Worm (Caenorhabditis elegans) whole organism, L2 larva: ENCODE results near the gene rpb-11.

ENCODE experiments used
- blmp-1 ChIP-seq: sonication (generic microtip); optimal IDR thresholded peaks from 2 replicates; lab custom pipeline; 2017; ENCODE audit warnings: missing genetic modification characterization, mild to moderate bottlenecking, missing compliant biosample characterization, antibody characterized with exemption, moderate library complexity; ENCODE audit not compliant: insufficient read depth
- ceh-82 ChIP-seq: fragments of 150-350 bp; optimal IDR thresholded peaks from 2 replicates; lab custom pipeline; 2014; ENCODE audit warnings: missing biosample characterization, missing genetic modification characterization
- elt-1 ChIP-seq: fragments of 150-350 bp; optimal IDR thresholded peaks from 2 replicates; lab custom pipeline; 2014; ENCODE audit warnings: missing biosample characterization, missing genetic modification characterization
- fos-1 ChIP-seq: fragments of 150-350 bp; optimal IDR thresholded peaks from 2 replicates; lab custom pipeline; 2014; ENCODE audit warnings: missing biosample characterization, missing genetic modification characterization
- lin-39 ChIP-seq: fragments of 150-350 bp; optimal IDR thresholded peaks from 2 replicates; lab custom pipeline; 2014; ENCODE audit warnings: missing biosample characterization, missing genetic modification reagents, missing genetic modification characterization
- nhr-21 ChIP-seq: fragments of 150-350 bp; optimal IDR thresholded peaks from 2 replicates; lab custom pipeline; 2014; ENCODE audit warnings: missing biosample characterization, missing genetic modification characterization
- nhr-23 ChIP-seq: fragments of 150-350 bp; optimal IDR thresholded peaks from 2 replicates; lab custom pipeline; 2014; ENCODE audit warnings: missing biosample characterization, missing genetic modification reagents, missing genetic modification characterization
- sma-3 ChIP-seq: sonication (generic microtip); optimal IDR thresholded peaks from 2 replicates; lab custom pipeline; 2016; ENCODE audit warnings: missing genetic modification reagents, missing genetic modification characterization, missing compliant biosample characterization
- snpc-4 ChIP-seq: fragments of 150-350 bp; optimal IDR thresholded peaks from 2 replicates; lab custom pipeline; 2014; ENCODE audit warnings: missing biosample characterization, missing genetic modification characterization
- ztf-11 ChIP-seq: sonication (generic microtip); optimal IDR thresholded peaks from 2 replicates; lab custom pipeline; 2017; ENCODE audit warnings: missing biosample characterization, missing genetic modification characterization
- ztf-4 ChIP-seq: fragments of 150-350 bp; optimal IDR thresholded peaks from 2 replicates; lab custom pipeline; 2014; ENCODE audit warnings: missing biosample characterization, missing genetic modification characterization

DNA sequence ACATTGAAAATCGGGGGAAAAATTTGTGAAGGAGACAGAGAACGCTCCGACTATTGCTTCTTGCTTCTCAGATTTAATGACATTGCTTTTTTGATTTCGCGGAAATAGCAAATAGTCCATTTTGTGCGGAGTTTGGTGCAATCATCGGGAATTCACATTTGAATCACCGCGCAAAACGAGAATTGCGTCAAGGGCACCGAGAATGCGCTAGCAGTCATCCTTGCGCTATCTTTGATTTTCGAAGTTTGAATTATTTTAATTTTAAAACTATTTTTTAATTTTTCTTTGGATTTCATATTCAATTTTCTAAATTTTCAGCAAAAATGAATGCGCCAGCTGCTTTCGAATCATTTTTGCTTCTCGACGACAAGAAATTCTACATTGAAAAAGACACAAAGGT is at the start of gene rpb-11:
- TF ChIP-seq blmp-1 (tag; lab: Kevin White, UChicago): peak; percentile 57
- peak; percentile 38 for TF ChIP-seq lin-39 (tag; lab: Kevin White, UChicago)
- TF ChIP-seq nhr-21 (tag; lab: Kevin White, UChicago): peak; percentile 92
- no peak for TF ChIP-seq elt-1
- TF ChIP-seq ztf-11: no peak
- TF ChIP-seq ztf-4 (tag; lab: Kevin White, UChicago): peak; percentile 74
- peak; percentile 67 for TF ChIP-seq ceh-82 (tag; lab: Kevin White, UChicago)
- peak; percentile 90 for TF ChIP-seq snpc-4
- peak; percentile 95 for TF ChIP-seq sma-3 (GFP tag; lab: Kevin White, UChicago)
- TF ChIP-seq nhr-23: no peak
- peak; percentile 68 for TF ChIP-seq fos-1 (tag; lab: Kevin White, UChicago)
